Fruit fly (Drosophila melanogaster): ENCODE results near the gene gpp.

- no peak for TF ChIP-seq CTCF (optimal IDR thresholded peaks at IDR 0.05)
- TF ChIP-seq CG8478 (optimal IDR thresholded peaks at IDR 0.05), result no peak
Measured at dm6 chr3R:6468351-6468685, 61.7 kb downstream of the gpp start, which contains the start of gene Neurochondrin.
